Worm (Caenorhabditis elegans) whole organism, L1 larva: ENCODE data around the gene Y55F3BR.1.

Experiments used
- aly-2 ChIP-seq: fragments of 150-350 bp; optimal IDR thresholded peaks from 2 replicates; lab custom pipeline; 2014; ENCODE audit warnings: missing biosample characterization, missing genetic modification characterization
- nhr-237 ChIP-seq: fragments of 150-350 bp; optimal IDR thresholded peaks from 2 replicates; lab custom pipeline; 2014; ENCODE audit warnings: missing biosample characterization, missing genetic modification characterization
- unc-130 ChIP-seq: fragments of 150-350 bp; optimal IDR thresholded peaks from 2 replicates; lab custom pipeline; 2017; ENCODE audit warnings: missing biosample characterization, missing genetic modification characterization, inconsistent platforms

DNA sequence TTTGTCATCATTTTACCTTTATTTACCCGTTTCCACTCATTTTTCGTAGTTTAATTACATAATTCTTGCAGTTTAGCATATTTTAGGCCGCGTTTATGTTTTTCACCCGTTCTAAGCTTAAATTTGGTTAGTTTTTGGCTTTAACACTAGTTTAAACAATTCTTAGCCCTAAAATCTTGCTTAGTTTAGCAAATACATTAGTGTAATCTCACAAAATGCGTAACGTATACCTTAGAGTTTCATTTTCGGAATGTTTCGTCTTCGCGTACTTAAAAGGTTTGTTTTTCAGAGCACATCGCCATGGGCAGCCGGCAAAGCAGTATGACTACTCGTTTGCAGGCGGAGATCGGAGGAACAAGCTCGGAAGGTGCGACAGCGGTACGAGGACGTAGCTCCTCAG lies 45.1 kb downstream of the Y55F3BR.1 start, which contains the start of gene F58H7.5:
- no peak for TF ChIP-seq nhr-237 (tag; lab: Kevin White, UChicago)
- TF ChIP-seq aly-2, result no peak
- TF ChIP-seq unc-130 (tag; lab: Kevin White, UChicago), result no peak
